Worm (Caenorhabditis elegans): ENCODE measurements around the gene ugt-54.

Gene ugt-54

DNA sequence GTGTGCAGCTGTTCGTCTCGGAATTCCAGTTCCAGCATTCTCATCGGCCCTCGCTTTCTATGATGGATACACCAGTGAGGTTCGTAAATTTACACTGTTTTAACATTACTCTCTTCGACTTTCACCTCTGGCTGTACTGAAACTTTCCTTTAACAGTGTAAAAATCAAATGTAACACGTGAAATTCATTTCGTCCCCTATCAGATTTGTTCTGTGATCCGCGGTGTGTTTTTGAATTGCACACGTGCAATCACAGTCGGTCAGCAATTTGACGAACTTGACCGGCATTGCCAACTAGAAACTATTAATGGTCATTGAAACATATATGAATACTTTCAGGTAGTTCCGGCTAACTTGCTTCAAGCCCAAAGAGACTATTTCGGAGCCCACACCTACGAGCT is 15.6 kb downstream of the ugt-54 start:
- TF ChIP-seq unc-62 (GFP tag; optimal IDR thresholded peaks at IDR 0.05), result no peak
- TF ChIP-seq aly-2 (tag; optimal IDR thresholded peaks at IDR 0.05), result no peak
- TF ChIP-seq F13H6.1 (tag; optimal IDR thresholded peaks at IDR 0.05), result no peak
- no peak for TF ChIP-seq Y55F3AM.14 (GFP tag; optimal IDR thresholded peaks at IDR 0.05)
- TF ChIP-seq nhr-25 (tag; optimal IDR thresholded peaks at IDR 0.05), result peak; percentile 48
- TF ChIP-seq nhr-12 (tag; optimal IDR thresholded peaks at IDR 0.05), result no peak
- TF ChIP-seq sma-9 (GFP tag; optimal IDR thresholded peaks at IDR 0.05), result peak; percentile 74
- no peak for TF ChIP-seq sma-9 (tag; optimal IDR thresholded peaks at IDR 0.05)
- TF ChIP-seq blmp-1 (tag; optimal IDR thresholded peaks at IDR 0.05; ENCODE audit: insufficient read depth), result peak; percentile 77
- no peak for TF ChIP-seq ceh-82 (tag; optimal IDR thresholded peaks at IDR 0.05)
- no peak for TF ChIP-seq ceh-16 (tag; optimal IDR thresholded peaks at IDR 0.05)
- TF ChIP-seq unc-55 (GFP tag; optimal IDR thresholded peaks at IDR 0.05), result no peak
- TF ChIP-seq ztf-4 (tag; optimal IDR thresholded peaks at IDR 0.05), result no peak
- no peak for TF ChIP-seq nhr-77 (tag; optimal IDR thresholded peaks at IDR 0.05)
- no peak for TF ChIP-seq mab-5 (tag; optimal IDR thresholded peaks at IDR 0.05)
- TF ChIP-seq nhr-21 (tag; optimal IDR thresholded peaks at IDR 0.05), result peak; percentile 2
- peak; percentile 73 for TF ChIP-seq sma-3 (GFP tag; optimal IDR thresholded peaks at IDR 0.05)
- TF ChIP-seq nhr-237 (tag; optimal IDR thresholded peaks at IDR 0.05), result no peak
- no peak for TF ChIP-seq lin-13 (GFP tag; optimal IDR thresholded peaks at IDR 0.05)

DNA sequence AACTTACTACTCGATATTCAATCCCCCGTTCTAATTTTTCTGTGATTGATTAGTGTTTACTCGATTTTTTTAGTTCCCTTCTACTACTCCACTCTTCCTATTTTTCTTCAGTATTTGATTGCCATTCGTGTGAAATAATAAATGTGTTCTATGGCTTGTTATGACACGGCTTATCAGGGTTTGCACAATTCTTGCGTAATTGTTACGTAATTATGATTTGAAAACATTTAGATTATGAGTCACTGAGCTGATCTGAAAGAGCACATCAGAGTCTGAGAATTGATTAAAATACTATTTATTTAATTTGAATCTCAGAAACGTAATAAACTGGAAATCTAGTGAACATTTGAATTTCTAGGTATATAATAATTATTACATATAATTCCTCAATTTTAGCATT is 16.1 kb downstream of the ugt-54 start:
- TF ChIP-seq nhr-129 (tag; optimal IDR thresholded peaks at IDR 0.05), result no peak
- TF ChIP-seq nhr-23 (tag; optimal IDR thresholded peaks at IDR 0.05), result no peak
- no peak for TF ChIP-seq nhr-77 (tag; optimal IDR thresholded peaks at IDR 0.05)
- no peak for TF ChIP-seq nhr-21 (tag; optimal IDR thresholded peaks at IDR 0.05)
- TF ChIP-seq nhr-6 (tag; optimal IDR thresholded peaks at IDR 0.05), result no peak
- TF ChIP-seq elt-1 (tag; optimal IDR thresholded peaks at IDR 0.05), result no peak
- no peak for TF ChIP-seq lsy-2 (tag; optimal IDR thresholded peaks at IDR 0.05)
- no peak for TF ChIP-seq lin-39 (tag; optimal IDR thresholded peaks at IDR 0.05)
- no peak for TF ChIP-seq egl-27 (tag; optimal IDR thresholded peaks at IDR 0.05)
- TF ChIP-seq F13H6.1 (tag; optimal IDR thresholded peaks at IDR 0.05), result no peak
- no peak for TF ChIP-seq ama-1 (optimal IDR thresholded peaks at IDR 0.05)
- TF ChIP-seq ceh-16 (tag; optimal IDR thresholded peaks at IDR 0.05), result no peak
- TF ChIP-seq fos-1 (tag; optimal IDR thresholded peaks at IDR 0.05), result no peak
- TF ChIP-seq sma-3 (GFP tag; optimal IDR thresholded peaks at IDR 0.05), result no peak
- TF ChIP-seq mbf-1 (tag; optimal IDR thresholded peaks at IDR 0.05), result no peak
- no peak for TF ChIP-seq nhr-25 (tag; optimal IDR thresholded peaks at IDR 0.05)
- no peak for TF ChIP-seq mdl-1 (tag; optimal IDR thresholded peaks at IDR 0.05)
- no peak for TF ChIP-seq elt-3 (tag; optimal IDR thresholded peaks at IDR 0.05)

DNA sequence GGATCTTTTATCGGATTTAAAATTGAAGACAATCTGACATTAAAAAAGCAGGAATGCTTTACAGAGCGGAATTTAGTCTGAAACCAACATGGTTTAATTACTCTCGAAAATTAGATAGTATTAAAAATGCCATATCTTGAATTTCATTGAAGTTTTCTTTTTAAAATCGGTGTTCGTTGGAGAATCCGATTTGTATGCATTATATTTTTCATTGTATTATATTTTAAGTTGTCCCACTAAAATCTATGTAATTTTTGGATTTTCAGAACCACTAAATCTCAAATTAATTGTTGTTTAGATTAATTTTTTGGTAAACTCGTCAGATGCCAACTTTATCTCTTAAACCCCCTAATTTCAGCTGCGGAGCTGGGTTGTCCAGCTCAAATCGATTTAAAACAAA is 17.1 kb downstream of the ugt-54 start:
- peak; percentile 16 for TF ChIP-seq nhr-25 (tag; optimal IDR thresholded peaks at IDR 0.05)
- TF ChIP-seq unc-62 (GFP tag; optimal IDR thresholded peaks at IDR 0.05), result no peak

DNA sequence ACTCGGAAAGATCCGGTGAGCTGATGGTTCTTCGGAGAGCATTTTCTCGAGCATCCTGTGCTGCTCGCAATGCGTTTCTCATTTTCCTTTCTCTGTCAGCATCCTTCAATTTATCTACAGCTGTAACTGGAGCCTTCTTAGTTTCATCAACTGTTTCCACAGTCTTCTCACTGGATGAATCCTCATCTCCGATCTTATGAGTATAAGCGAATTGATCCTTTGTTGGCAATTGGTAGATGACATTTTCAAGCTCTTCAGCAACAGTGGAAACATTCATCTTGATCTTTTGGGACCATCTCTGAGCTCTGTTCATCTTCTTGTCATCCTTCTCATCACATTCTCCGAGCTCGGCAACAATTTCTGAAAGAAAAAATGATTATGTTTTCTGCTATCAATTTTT is 17.8 kb downstream of the ugt-54 start:
- TF ChIP-seq unc-55 (GFP tag; optimal IDR thresholded peaks at IDR 0.05) (no peak), Y55F3AM.14 (GFP tag; optimal IDR thresholded peaks at IDR 0.05) (no peak), sma-9 (GFP tag; optimal IDR thresholded peaks at IDR 0.05) (no peak), sma-9 (tag; optimal IDR thresholded peaks at IDR 0.05) (no peak), lin-39 (tag; optimal IDR thresholded peaks at IDR 0.05) (no peak), sem-4 (tag; optimal IDR thresholded peaks at IDR 0.05) (no peak), nhr-77 (tag; optimal IDR thresholded peaks at IDR 0.05) (no peak), peb-1 (tag; optimal IDR thresholded peaks at IDR 0.05) (no peak)

DNA sequence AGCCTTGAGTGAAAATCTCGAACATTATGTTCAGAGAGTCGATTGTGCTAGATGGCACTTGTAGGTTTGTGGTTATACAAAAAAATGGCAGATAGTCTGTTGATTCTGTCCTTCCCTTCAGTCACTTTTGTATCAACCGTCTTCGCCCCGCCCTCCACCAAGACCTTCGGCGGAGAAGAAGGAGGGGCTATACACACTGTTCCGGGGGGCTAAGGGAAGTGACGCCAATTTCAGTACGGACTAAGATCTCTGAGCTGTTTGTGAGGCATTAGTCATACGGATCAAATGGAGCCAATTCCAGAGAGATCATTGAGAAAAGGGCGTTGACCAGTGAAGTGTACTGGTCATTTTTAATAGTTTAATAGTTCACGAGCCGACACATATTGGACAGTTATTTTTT is 19.1 kb downstream of the ugt-54 start, which contains the start of gene swt-3:
swt-3 (minus strand) TSS at position 101 of the 400 bp plus-strand sequence.
- TF ChIP-seq crh-2 (tag; optimal IDR thresholded peaks at IDR 0.05), result no peak
- TF ChIP-seq ceh-16 (tag; optimal IDR thresholded peaks at IDR 0.05), result no peak
- no peak for TF ChIP-seq ZK546.5 (tag; optimal IDR thresholded peaks at IDR 0.05)
- no peak for TF ChIP-seq lin-13 (GFP tag; optimal IDR thresholded peaks at IDR 0.05)
